Worm (Caenorhabditis elegans): ENCODE results near the gene tmed-1.

Gene tmed-1

DNA sequence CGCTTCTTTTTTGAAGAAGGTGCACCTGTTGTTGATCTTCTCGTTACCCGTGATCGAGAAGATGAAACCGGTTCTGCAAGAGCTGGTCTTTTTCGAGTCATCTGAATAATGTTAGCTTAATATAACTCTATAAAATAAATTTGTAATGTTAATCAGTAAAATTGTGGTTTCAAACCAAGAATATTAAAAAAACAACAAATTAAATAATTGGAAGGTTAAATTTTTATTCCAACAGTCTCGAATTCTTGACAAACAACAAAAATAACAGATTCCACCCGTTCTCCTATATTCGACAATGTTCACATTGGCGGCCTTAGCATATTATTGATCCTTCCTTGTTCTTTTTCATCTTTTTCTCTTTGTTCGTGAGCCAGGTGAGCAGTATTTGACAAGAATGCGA lies 14.2 kb upstream of the tmed-1 start, which contains the start of gene mig-32:
Gene mig-32 (minus strand): TSS at position 101 of the 400 bp plus-strand sequence.
- TF ChIP-seq unc-62 (GFP tag; optimal IDR thresholded peaks at IDR 0.05) = no peak
- TF ChIP-seq athp-1 (tag; optimal IDR thresholded peaks at IDR 0.05) = no peak
- no peak for TF ChIP-seq ets-4 (GFP tag; optimal IDR thresholded peaks at IDR 0.05)
- TF ChIP-seq lin-54 (GFP tag; optimal IDR thresholded peaks at IDR 0.05) = no peak
- no peak for TF ChIP-seq aptf-2 (GFP tag; conservative IDR thresholded peaks at IDR 0.05)
- TF ChIP-seq nhr-80 (tag; optimal IDR thresholded peaks at IDR 0.05) = no peak
- no peak for TF ChIP-seq lin-35 (GFP tag; optimal IDR thresholded peaks at IDR 0.05)

DNA sequence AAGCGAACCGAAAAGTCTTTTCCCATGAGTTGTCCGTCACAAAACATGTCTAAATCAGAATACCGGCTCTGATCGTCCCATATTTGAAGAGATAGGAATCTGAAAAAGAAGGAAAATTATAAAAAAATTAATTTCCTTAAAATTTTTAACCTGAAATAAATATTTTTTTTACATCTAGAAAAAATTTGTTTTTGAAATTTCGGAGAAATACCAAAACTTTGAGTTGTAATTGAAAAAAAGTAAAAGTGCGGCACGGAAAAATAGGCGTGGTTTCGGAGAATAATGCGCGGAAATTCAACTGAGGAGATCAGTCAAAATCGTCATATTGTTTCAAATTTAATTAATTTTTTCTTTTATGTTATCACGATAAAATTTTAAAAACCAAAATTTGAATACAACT lies 11.6 kb upstream of the tmed-1 start, which contains the start of gene F11A10.6:
Gene F11A10.6 (minus strand): TSS at position 101 of the 400 bp plus-strand sequence.
- TF ChIP-seq let-526 (GFP tag; IDR thresholded peaks at IDR 0.05) = no peak
- TF ChIP-seq nfya-1 (tag; optimal IDR thresholded peaks at IDR 0.05; ENCODE audit: borderline replicate concordance, insufficient read depth) = no peak
- TF ChIP-seq repo-1 (tag; optimal IDR thresholded peaks at IDR 0.05) = no peak
- no peak for TF ChIP-seq cebp-2 (GFP tag; IDR thresholded peaks at IDR 0.05)
- TF ChIP-seq pha-4 (tag; optimal IDR thresholded peaks at IDR 0.05) = no peak
- TF ChIP-seq nfya-2 (GFP tag; IDR thresholded peaks at IDR 0.05) = no peak
- TF ChIP-seq unc-62 (GFP tag; optimal IDR thresholded peaks at IDR 0.05) = no peak
- TF ChIP-seq dpff-1 (tag; optimal IDR thresholded peaks at IDR 0.05) = no peak
- TF ChIP-seq F55B11.4 (tag; optimal IDR thresholded peaks at IDR 0.05; ENCODE audit: borderline replicate concordance, insufficient read depth) = no peak
- no peak for TF ChIP-seq hmg-1.2 (GFP tag; IDR thresholded peaks at IDR 0.05)
- TF ChIP-seq mes-4 (tag; optimal IDR thresholded peaks at IDR 0.05) = no peak
- no peak for TF ChIP-seq aptf-2 (GFP tag; conservative IDR thresholded peaks at IDR 0.05)
- no peak for TF ChIP-seq snpc-3.4 (tag; optimal IDR thresholded peaks at IDR 0.05)
- TF ChIP-seq mcd-1 (GFP tag; IDR thresholded peaks at IDR 0.05) = no peak
- no peak for TF ChIP-seq ekl-4 (GFP tag; IDR thresholded peaks at IDR 0.05)
- no peak for TF ChIP-seq ztf-6 (GFP tag; IDR thresholded peaks at IDR 0.05)
- no peak for TF ChIP-seq T07F8.4 (tag; optimal IDR thresholded peaks at IDR 0.05)
- no peak for TF ChIP-seq dox-1 (GFP tag; IDR thresholded peaks at IDR 0.05)
- no peak for TF ChIP-seq rcor-1 (GFP tag; IDR thresholded peaks at IDR 0.05)

DNA sequence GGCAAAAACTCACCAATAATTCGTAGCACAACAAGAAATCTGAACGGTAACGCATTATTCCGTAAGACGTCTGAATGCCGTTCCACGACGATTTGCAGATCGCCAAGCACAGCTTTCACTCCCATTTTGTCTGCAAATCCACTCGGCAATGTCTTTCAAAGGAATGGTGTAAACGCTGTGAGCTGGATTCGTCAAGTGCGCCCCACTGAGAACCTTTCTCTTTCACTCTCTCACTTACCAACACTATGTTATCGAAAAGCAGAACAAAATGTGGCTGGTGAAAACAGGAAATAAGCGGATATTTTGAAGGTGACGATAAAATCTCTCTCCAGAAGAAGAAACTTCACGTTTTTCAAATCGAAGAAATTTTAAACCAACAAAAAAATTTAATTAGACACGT lies 10.9 kb upstream of the tmed-1 start:
- no peak for TF ChIP-seq rcor-1 (GFP tag; IDR thresholded peaks at IDR 0.05)
- peak; percentile 1 for TF ChIP-seq ama-1 (optimal IDR thresholded peaks at IDR 0.05)
- no peak for TF ChIP-seq ama-1 (GFP tag; optimal IDR thresholded peaks at IDR 0.05)
- no peak for TF ChIP-seq atf-7 (tag; optimal IDR thresholded peaks at IDR 0.05)
- no peak for TF ChIP-seq cebp-1 (GFP tag; IDR thresholded peaks at IDR 0.05)
- peak; percentile 25 for TF ChIP-seq cebp-1 (tag; optimal IDR thresholded peaks at IDR 0.05)
- 0 out of 2 replicates have a peak, but pooled peaks have one; percentile 39 for TF ChIP-seq B0336.3 (GFP tag; IDR thresholded peaks at IDR 0.05)
- no peak for TF ChIP-seq tbx-9 (tag; optimal IDR thresholded peaks at IDR 0.05; ENCODE audit: borderline replicate concordance)
- TF ChIP-seq madf-6 (GFP tag; IDR thresholded peaks at IDR 0.05) = peak; percentile 35; the same call in 1 of the 2 replicates
- TF ChIP-seq ceh-27 (GFP tag; optimal IDR thresholded peaks at IDR 0.05) = peak; percentile 39
- 0 out of 2 replicates have a peak, but pooled peaks have one; percentile 15 for TF ChIP-seq hsf-1 (GFP tag; IDR thresholded peaks at IDR 0.05)
- TF ChIP-seq K12H6.12 (tag; optimal IDR thresholded peaks at IDR 0.05) = no peak
- TF ChIP-seq Y56A3A.18 (GFP tag; IDR thresholded peaks at IDR 0.05) = 0 out of 2 replicates have a peak, but pooled peaks have one; percentile 10
- no peak for TF ChIP-seq die-1 (tag; optimal IDR thresholded peaks at IDR 0.05)
- no peak for TF ChIP-seq unc-130 (GFP tag; optimal IDR thresholded peaks at IDR 0.05)
- TF ChIP-seq B0261.1 (tag; optimal IDR thresholded peaks at IDR 0.05) = no peak
- peak; percentile 8 for TF ChIP-seq attf-5 (GFP tag; optimal IDR thresholded peaks at IDR 0.05)
- TF ChIP-seq F57A8.1 (GFP tag; optimal IDR thresholded peaks at IDR 0.05) = no peak
- no peak for TF ChIP-seq pbrm-1 (GFP tag; IDR thresholded peaks at IDR 0.05)
- peak; percentile 19 for TF ChIP-seq hrde-1 (tag; optimal IDR thresholded peaks at IDR 0.05; ENCODE audit: borderline replicate concordance)
- TF ChIP-seq hmg-1.2 (GFP tag; IDR thresholded peaks at IDR 0.05) = peak; percentile 54; the same call in 1 of the 2 replicates
- no peak for TF ChIP-seq B0035.1 (tag; optimal IDR thresholded peaks at IDR 0.05)
- no peak for TF ChIP-seq nhr-179 (tag; optimal IDR thresholded peaks at IDR 0.05)
- TF ChIP-seq mcd-1 (GFP tag; IDR thresholded peaks at IDR 0.05) = peak; percentile 48; the same call in 1 of the 2 replicates
- no peak for TF ChIP-seq F39B2.1 (GFP tag; IDR thresholded peaks at IDR 0.05)
- TF ChIP-seq ekl-4 (GFP tag; IDR thresholded peaks at IDR 0.05) = peak; percentile 66
- no peak for TF ChIP-seq athp-1 (tag; optimal IDR thresholded peaks at IDR 0.05)
